Worm (Caenorhabditis elegans) whole organism, L2 larva: Measurements from ENCODE around the gene cdh-10.

ENCODE experiments used
- C34F6.9 ChIP-seq: fragments of 150-350 bp; optimal IDR thresholded peaks from 2 replicates; lab custom pipeline; 2014; ENCODE audit warnings: missing biosample characterization, missing genetic modification characterization
- F13H6.1 ChIP-seq: sonication (generic microtip); optimal IDR thresholded peaks from 2 replicates; lab custom pipeline; 2016; ENCODE audit warnings: missing genetic modification characterization, missing compliant biosample characterization
- R02D3.7 ChIP-seq: fragments of 150-350 bp; optimal IDR thresholded peaks from 2 replicates; lab custom pipeline; 2014; ENCODE audit warnings: missing biosample characterization, missing genetic modification characterization
- Y55F3AM.14 ChIP-seq: fragments of 200-800 bp; sonication (Bioruptor generic); optimal IDR thresholded peaks from 2 replicates; lab custom pipeline; 2018; ENCODE audit warnings: mild to moderate bottlenecking, missing genetic modification characterization, missing compliant biosample characterization
- ZK546.5 ChIP-seq: sonication (generic microtip); optimal IDR thresholded peaks from 2 replicates; lab custom pipeline; 2017; ENCODE audit warnings: missing biosample characterization, missing genetic modification characterization
- alr-1 ChIP-seq: fragments of 150-350 bp; optimal IDR thresholded peaks from 2 replicates; lab custom pipeline; 2014; ENCODE audit warnings: missing biosample characterization, missing genetic modification characterization
- aly-2 ChIP-seq: fragments of 150-350 bp; optimal IDR thresholded peaks from 2 replicates; lab custom pipeline; 2014; ENCODE audit warnings: missing biosample characterization, missing genetic modification characterization
- ama-1 ChIP-seq: fragments of 150-350 bp; optimal IDR thresholded peaks from 2 replicates; lab custom pipeline; 2018; ENCODE audit warnings: inconsistent platforms
- blmp-1 ChIP-seq: sonication (generic microtip); optimal IDR thresholded peaks from 2 replicates; lab custom pipeline; 2017; ENCODE audit warnings: missing genetic modification characterization, mild to moderate bottlenecking, missing compliant biosample characterization, antibody characterized with exemption, moderate library complexity; ENCODE audit not compliant: insufficient read depth
- ceh-82 ChIP-seq: fragments of 150-350 bp; optimal IDR thresholded peaks from 2 replicates; lab custom pipeline; 2014; ENCODE audit warnings: missing biosample characterization, missing genetic modification characterization
- crh-2 ChIP-seq: sonication (generic microtip); optimal IDR thresholded peaks from 2 replicates; lab custom pipeline; 2017; ENCODE audit warnings: missing biosample characterization, missing genetic modification characterization
- dmd-4 ChIP-seq: sonication (generic microtip); optimal IDR thresholded peaks from 2 replicates; lab custom pipeline; 2017; ENCODE audit warnings: missing biosample characterization, missing genetic modification characterization
- elt-1 ChIP-seq: fragments of 150-350 bp; optimal IDR thresholded peaks from 2 replicates; lab custom pipeline; 2014; ENCODE audit warnings: missing biosample characterization, missing genetic modification characterization
- elt-3 ChIP-seq: sonication (generic microtip); optimal IDR thresholded peaks from 2 replicates; lab custom pipeline; 2017; ENCODE audit warnings: missing biosample characterization, missing genetic modification characterization
- fos-1 ChIP-seq: fragments of 150-350 bp; optimal IDR thresholded peaks from 2 replicates; lab custom pipeline; 2014; ENCODE audit warnings: missing biosample characterization, missing genetic modification characterization
- lin-11 ChIP-seq: fragments of 150-350 bp; sonication (generic microtip); optimal IDR thresholded peaks from 2 replicates; lab custom pipeline; 2014; ENCODE audit warnings: missing biosample characterization, missing genetic modification characterization, inconsistent platforms, mixed read lengths
- lin-39 ChIP-seq: fragments of 150-350 bp; optimal IDR thresholded peaks from 2 replicates; lab custom pipeline; 2014; ENCODE audit warnings: missing biosample characterization, missing genetic modification reagents, missing genetic modification characterization
- lsy-2 ChIP-seq, 2 experiments: fragments of 150-350 bp in 1 of 2; sonication (generic microtip) in 1 of 2; optimal IDR thresholded peaks; 2 replicates each; lab custom pipeline; 2014 to 2017; ENCODE audit warnings: missing biosample characterization in 2 of 2, missing genetic modification characterization in 2 of 2
- mab-5 ChIP-seq: fragments of 150-350 bp; optimal IDR thresholded peaks from 2 replicates; lab custom pipeline; 2014; ENCODE audit warnings: missing biosample characterization, missing genetic modification characterization
- mbf-1 ChIP-seq: sonication (generic microtip); optimal IDR thresholded peaks from 2 replicates; lab custom pipeline; 2017; ENCODE audit warnings: missing biosample characterization, missing genetic modification characterization
- mdl-1 ChIP-seq, 2 experiments: fragments of 150-350 bp in 1 of 2; sonication (generic microtip) in 1 of 2; optimal IDR thresholded peaks; 2 replicates each; lab custom pipeline; 2017; ENCODE audit warnings: missing biosample characterization in 2 of 2, missing genetic modification characterization in 2 of 2
- nhr-10 ChIP-seq: sonication (generic microtip); optimal IDR thresholded peaks from 2 replicates; lab custom pipeline; 2017; ENCODE audit warnings: missing biosample characterization, missing genetic modification characterization
- nhr-11 ChIP-seq: fragments of 150-350 bp; optimal IDR thresholded peaks from 2 replicates; lab custom pipeline; 2014; ENCODE audit warnings: missing biosample characterization, missing genetic modification characterization
- nhr-12 ChIP-seq: fragments of 150-350 bp; optimal IDR thresholded peaks from 2 replicates; lab custom pipeline; 2014; ENCODE audit warnings: missing biosample characterization, missing genetic modification characterization
- nhr-129 ChIP-seq: fragments of 150-350 bp; optimal IDR thresholded peaks from 2 replicates; lab custom pipeline; 2014; ENCODE audit warnings: missing biosample characterization, missing genetic modification characterization
- nhr-21 ChIP-seq: fragments of 150-350 bp; optimal IDR thresholded peaks from 2 replicates; lab custom pipeline; 2014; ENCODE audit warnings: missing biosample characterization, missing genetic modification characterization
- nhr-23 ChIP-seq: fragments of 150-350 bp; optimal IDR thresholded peaks from 2 replicates; lab custom pipeline; 2014; ENCODE audit warnings: missing biosample characterization, missing genetic modification reagents, missing genetic modification characterization
- nhr-237 ChIP-seq: fragments of 150-350 bp; optimal IDR thresholded peaks from 2 replicates; lab custom pipeline; 2014; ENCODE audit warnings: missing biosample characterization, missing genetic modification characterization
- nhr-25 ChIP-seq: fragments of 150-350 bp; sonication (generic microtip); optimal IDR thresholded peaks from 3 replicates; lab custom pipeline; 2014; ENCODE audit warnings: missing biosample characterization, missing genetic modification characterization
- nhr-6 ChIP-seq: fragments of 150-350 bp; optimal IDR thresholded peaks from 2 replicates; lab custom pipeline; 2014; ENCODE audit warnings: missing biosample characterization, missing genetic modification characterization
- nhr-77 ChIP-seq: fragments of 150-350 bp; optimal IDR thresholded peaks from 2 replicates; lab custom pipeline; 2014; ENCODE audit warnings: missing biosample characterization, missing genetic modification characterization
- peb-1 ChIP-seq: fragments of 150-350 bp; optimal IDR thresholded peaks from 2 replicates; lab custom pipeline; 2014; ENCODE audit warnings: missing biosample characterization, missing genetic modification characterization
- sem-4 ChIP-seq: fragments of 150-350 bp; optimal IDR thresholded peaks from 2 replicates; lab custom pipeline; 2014; ENCODE audit warnings: missing biosample characterization, missing genetic modification reagents, missing genetic modification characterization
- skn-1 ChIP-seq: sonication (generic microtip); optimal IDR thresholded peaks from 2 replicates; lab custom pipeline; 2017; ENCODE audit warnings: missing biosample characterization, missing genetic modification characterization
- sma-9 ChIP-seq, 2 experiments: fragments of 150-350 bp in 1 of 2; sonication (generic microtip) in 1 of 2; optimal IDR thresholded peaks; 2 replicates each; lab custom pipeline; 2014 to 2016; ENCODE audit warnings: missing genetic modification characterization in 2 of 2, mild to moderate bottlenecking in 1 of 2, missing biosample characterization in 1 of 2, missing compliant biosample characterization in 1 of 2, missing genetic modification reagents in 1 of 2, moderate library complexity in 1 of 2
- snpc-4 ChIP-seq: fragments of 150-350 bp; optimal IDR thresholded peaks from 2 replicates; lab custom pipeline; 2014; ENCODE audit warnings: missing biosample characterization, missing genetic modification characterization
- unc-39 ChIP-seq: fragments of 150-350 bp; optimal IDR thresholded peaks from 2 replicates; lab custom pipeline; 2014; ENCODE audit warnings: missing biosample characterization, missing genetic modification characterization
- unc-55 ChIP-seq: fragments of 150-350 bp; sonication (generic microtip); optimal IDR thresholded peaks from 3 replicates; lab custom pipeline; 2014; ENCODE audit warnings: missing biosample characterization, missing genetic modification reagents, missing genetic modification characterization
- zag-1 ChIP-seq: fragments of 150-350 bp; optimal IDR thresholded peaks from 2 replicates; lab custom pipeline; 2014; ENCODE audit warnings: missing biosample characterization, missing genetic modification characterization
- ztf-1 ChIP-seq: fragments of 200-800 bp; sonication (Bioruptor generic); conservative IDR thresholded peaks from 2 replicates; pipeline ENCODE4 v1.3.6; 2022; ENCODE audit warnings: missing genetic modification characterization, missing compliant biosample characterization
- ztf-11 ChIP-seq: sonication (generic microtip); optimal IDR thresholded peaks from 2 replicates; lab custom pipeline; 2017; ENCODE audit warnings: missing biosample characterization, missing genetic modification characterization
- ztf-4 ChIP-seq: fragments of 150-350 bp; optimal IDR thresholded peaks from 2 replicates; lab custom pipeline; 2014; ENCODE audit warnings: missing biosample characterization, missing genetic modification characterization

cdh-10 gene

ce11 chrIV:2434366-2434765 is 28.8 kb downstream of the cdh-10 start:
- no peak for TF ChIP-seq mdl-1 (tag; optimal IDR thresholded peaks at IDR 0.05; lab: Kevin White, UChicago)
- no peak for TF ChIP-seq unc-55 (GFP tag; lab: Kevin White, UChicago)
- TF ChIP-seq nhr-237 (tag; lab: Kevin White, UChicago), result no peak
- no peak for TF ChIP-seq ZK546.5
- no peak for TF ChIP-seq ceh-82 (tag; lab: Kevin White, UChicago)
- no peak for TF ChIP-seq nhr-10 (tag; lab: Kevin White, UChicago)
- no peak for TF ChIP-seq snpc-4 (tag; lab: Kevin White, UChicago)
- TF ChIP-seq nhr-23 (tag; lab: Kevin White, UChicago), result no peak
- no peak for TF ChIP-seq ama-1 (lab: Kevin White, UChicago)
- TF ChIP-seq elt-3 (tag; lab: Kevin White, UChicago), result no peak
- TF ChIP-seq blmp-1 (tag; lab: Kevin White, UChicago), result no peak
- TF ChIP-seq dmd-4 (tag; lab: Kevin White, UChicago), result no peak
- TF ChIP-seq, all 48 proteins: peak for 0

- TF ChIP-seq mbf-1, result no peak
- TF ChIP-seq nhr-11 (tag; lab: Kevin White, UChicago), result no peak
- no peak for TF ChIP-seq elt-1
- TF ChIP-seq nhr-77 (tag; lab: Kevin White, UChicago), result no peak
- TF ChIP-seq sem-4 (tag; lab: Kevin White, UChicago), result no peak
Measured at ce11 chrIV:2432693-2433092, 30.5 kb downstream of the cdh-10 start, which contains the start of gene C45G7.4. TSS of gene C45G7.4 (plus strand) at chrIV:2432993.

- TF ChIP-seq ztf-4 (tag; lab: Kevin White, UChicago), result no peak
- TF ChIP-seq F13H6.1 (tag; lab: Kevin White, UChicago), result no peak
- TF ChIP-seq peb-1 (tag; lab: Kevin White, UChicago), result no peak
- TF ChIP-seq lin-39 (tag; lab: Kevin White, UChicago), result no peak
- no peak for TF ChIP-seq crh-2 (tag; lab: Kevin White, UChicago)
- no peak for TF ChIP-seq lin-11 (tag; lab: Kevin White, UChicago)
- TF ChIP-seq ztf-11, result no peak
- TF ChIP-seq aly-2 (tag; lab: Kevin White, UChicago), result no peak
- TF ChIP-seq nhr-6 (tag; lab: Kevin White, UChicago), result no peak
- no peak for TF ChIP-seq Y55F3AM.14 (GFP tag; lab: Kevin White, UChicago)
- TF ChIP-seq snpc-4 (tag; lab: Kevin White, UChicago), result no peak
- TF ChIP-seq, all 48 proteins: peak for 0
Measured at ce11 chrIV:2416738-2417137, 46.4 kb downstream of the cdh-10 start.

ce11 chrIV:2412370-2412962 is 50.7 kb downstream of the cdh-10 start, which contains the start of gene Y38F2AR.12:
TSS of gene Y38F2AR.12 (minus strand) at chrIV:2412420.
- peak; percentile 84 for TF ChIP-seq skn-1 (tag; lab: Kevin White, UChicago)
- no peak for TF ChIP-seq elt-1
- TF ChIP-seq nhr-25 (tag; lab: Kevin White, UChicago), result no peak
- TF ChIP-seq nhr-11 (tag; lab: Kevin White, UChicago), result no peak
- TF ChIP-seq fos-1 (tag; lab: Kevin White, UChicago), result peak; percentile 49

- peak; percentile 94 for TF ChIP-seq unc-55 (GFP tag; lab: Kevin White, UChicago)
- TF ChIP-seq sem-4 (tag; lab: Kevin White, UChicago), result peak; percentile 29
- peak; percentile 70 to 80 for TF ChIP-seq lsy-2 (tag; optimal IDR thresholded peaks at IDR 0.05; lab: Kevin White, UChicago)
- no peak for TF ChIP-seq alr-1 (tag; lab: Kevin White, UChicago)
- peak; percentile 74 for TF ChIP-seq sma-9 (GFP tag; optimal IDR thresholded peaks at IDR 0.05; lab: Kevin White, UChicago)
- TF ChIP-seq sma-9 (tag; optimal IDR thresholded peaks at IDR 0.05; lab: Kevin White, UChicago), result no peak
- peak; percentile 1 for TF ChIP-seq mab-5 (tag; lab: Kevin White, UChicago)
- TF ChIP-seq zag-1 (tag; lab: Kevin White, UChicago), result peak; percentile 46
- TF ChIP-seq nhr-25 (tag; lab: Kevin White, UChicago), result peak; percentile 57
- peak; percentile 28 for TF ChIP-seq ztf-11
- TF ChIP-seq nhr-12, result no peak
- no peak for TF ChIP-seq lin-39 (tag; lab: Kevin White, UChicago)
- no peak for TF ChIP-seq unc-39
- TF ChIP-seq nhr-21, result peak; percentile 59
- no peak for TF ChIP-seq aly-2 (tag; lab: Kevin White, UChicago)
- TF ChIP-seq snpc-4 (tag; lab: Kevin White, UChicago), result peak; percentile 7
- no peak for TF ChIP-seq nhr-11 (tag; lab: Kevin White, UChicago)
- no peak for TF ChIP-seq ZK546.5
- no peak for TF ChIP-seq dmd-4 (tag; lab: Kevin White, UChicago)
- no peak for TF ChIP-seq elt-3 (tag; lab: Kevin White, UChicago)
- no peak for TF ChIP-seq R02D3.7 (tag; lab: Kevin White, UChicago)
- TF ChIP-seq mdl-1 (tag; optimal IDR thresholded peaks at IDR 0.05; lab: Kevin White, UChicago), result peak in 1 of 2 experiments; percentile 41
- peak; percentile 36 for TF ChIP-seq nhr-6 (tag; lab: Kevin White, UChicago)
- TF ChIP-seq peb-1 (tag; lab: Kevin White, UChicago), result no peak
- TF ChIP-seq ztf-1 (GFP tag; lab: Robert Waterston, UW), result no peak
- TF ChIP-seq F13H6.1 (tag; lab: Kevin White, UChicago), result peak; percentile 78
- TF ChIP-seq crh-2 (tag; lab: Kevin White, UChicago), result peak; percentile 88
- TF ChIP-seq nhr-23 (tag; lab: Kevin White, UChicago), result no peak
- TF ChIP-seq nhr-129, result peak; percentile 86
- peak; percentile 58 for TF ChIP-seq ztf-4 (tag; lab: Kevin White, UChicago)
- peak; percentile 84 for TF ChIP-seq C34F6.9 (tag; lab: Kevin White, UChicago)
Measured at ce11 chrIV:2408437-2408836, 54.7 kb downstream of the cdh-10 start.
